Worm (Caenorhabditis elegans) whole organism, mixed stage, embryonic: ENCODE data around the gene Y61A9LA.10.

Experiments
- blmp-1 ChIP-seq: fragments of 150-350 bp; optimal IDR thresholded peaks from 2 replicates; lab custom pipeline; 2014; ENCODE audit warnings: missing biosample characterization, missing genetic modification characterization
- ces-1 ChIP-seq: fragments of 150-350 bp; optimal IDR thresholded peaks from 2 replicates; lab custom pipeline; 2014; ENCODE audit warnings: missing biosample characterization, missing genetic modification reagents, missing genetic modification characterization
- nhr-28 ChIP-seq: fragments of 150-350 bp; optimal IDR thresholded peaks from 2 replicates; lab custom pipeline; 2014; ENCODE audit warnings: missing biosample characterization, missing genetic modification characterization
- snpc-4 ChIP-seq: fragments of 150-350 bp; optimal IDR thresholded peaks from 2 replicates; lab custom pipeline; 2014; ENCODE audit warnings: missing biosample characterization, missing genetic modification characterization

DNA sequence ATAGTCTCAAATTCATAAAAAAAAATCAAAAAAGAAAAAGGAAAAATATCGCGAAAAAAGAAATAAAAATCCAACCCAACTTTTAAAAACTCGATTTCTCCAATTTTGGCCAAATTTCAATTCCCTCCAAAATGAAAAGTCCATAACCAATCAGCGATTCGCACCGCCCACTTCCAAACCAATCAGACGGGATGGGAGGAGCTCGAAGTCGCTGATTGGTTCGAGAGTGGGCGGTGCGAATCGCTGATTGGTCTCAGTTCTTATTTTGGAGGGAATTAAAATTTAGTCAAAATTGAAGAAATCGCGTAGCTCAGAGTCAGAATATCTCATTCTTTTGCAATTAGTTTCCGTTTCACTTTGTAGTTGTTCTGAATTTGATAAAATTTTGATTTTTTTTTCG, 7.9 kb upstream of the Y61A9LA.10 start:
- TF ChIP-seq blmp-1 (tag; lab: Kevin White, UChicago) (no peak), ces-1 (GFP tag; lab: Kevin White, UChicago) (no peak), snpc-4 (tag; lab: Kevin White, UChicago) (no peak), nhr-28 (no peak)
